Fruit fly (Drosophila melanogaster): ENCODE data around the gene KaiR1D.

DNA sequence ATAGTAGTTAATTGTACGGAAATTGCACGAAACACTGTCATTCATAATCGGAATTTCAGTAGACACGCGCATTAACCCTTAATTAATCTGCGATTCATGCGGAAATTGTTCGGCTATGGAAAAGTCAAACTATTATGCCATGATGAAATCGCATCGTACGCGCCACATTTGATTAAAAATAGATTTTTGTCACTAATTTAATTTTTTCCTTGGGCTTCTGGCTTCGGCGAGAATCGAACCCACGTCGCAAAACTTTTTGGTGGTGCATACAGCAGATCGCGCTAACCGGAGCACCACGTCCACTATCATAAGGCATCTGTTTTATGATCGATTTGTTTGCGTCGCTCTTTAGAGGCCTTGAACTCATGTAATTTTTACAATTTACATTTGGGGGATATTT lies 46.7 kb upstream of the KaiR1D start:
- TF ChIP-seq Dll (GFP tag; IDR thresholded peaks at IDR 0.05; ENCODE audit: partially characterized antibody) (peak; percentile 37; the same call in 1 of the 4 replicates), lbe (GFP tag; optimal IDR thresholded peaks at IDR 0.05) (no peak), ranshi (GFP tag; IDR thresholded peaks at IDR 0.05) (no peak), Chrac-16 (GFP tag; optimal IDR thresholded peaks at IDR 0.05) (no peak), CTCF (GFP tag; optimal IDR thresholded peaks at IDR 0.05) (peak; percentile 15), CHES-1-like (GFP tag; optimal IDR thresholded peaks at IDR 0.05) (no peak), Doc2 (GFP tag; IDR thresholded peaks at IDR 0.05) (no peak), Dref (GFP tag; IDR thresholded peaks at IDR 0.05) (no peak), Oaz (GFP tag; IDR thresholded peaks at IDR 0.05) (no peak), Trl (optimal IDR thresholded peaks at IDR 0.05) (no peak), Trl (GFP tag; optimal IDR thresholded peaks at IDR 0.05) (no peak)

Data from whole organism, embryonic.